Fruit fly (Drosophila melanogaster): ENCODE data around the gene Trs20.

DNA sequence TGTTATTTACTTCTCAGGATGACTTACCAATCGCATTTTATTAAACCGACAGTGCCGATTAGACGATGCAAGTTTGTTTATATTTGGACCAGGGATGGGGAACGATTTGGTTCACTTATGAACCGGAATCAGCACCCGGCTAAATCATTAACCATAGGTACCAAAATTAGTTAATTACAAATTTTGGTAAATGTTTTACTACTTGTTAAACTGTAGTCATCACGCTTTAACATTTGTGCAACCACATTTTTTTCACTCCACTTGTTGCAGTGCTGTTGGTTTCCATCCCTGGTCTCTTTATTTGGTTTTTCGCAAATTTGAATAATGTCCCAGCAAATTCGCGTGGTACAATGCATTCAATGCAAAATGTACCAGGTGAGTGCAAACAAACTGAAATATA is 25.9 kb downstream of the Trs20 start, which contains the start of the genes IntS9 and CG43295:
- TF ChIP-seq D1 (tag; optimal IDR thresholded peaks at IDR 0.05) (no peak), Ets98B (GFP tag; IDR thresholded peaks at IDR 0.05) (peak; percentile 84), CG14655 (GFP tag; optimal IDR thresholded peaks at IDR 0.05) (no peak), CG32121 (GFP tag; IDR thresholded peaks at IDR 0.05) (peak; percentile 74), CG34367 (tag; optimal IDR thresholded peaks at IDR 0.05) (peak; percentile 73), CG10348 (GFP tag; IDR thresholded peaks at IDR 0.05) (no peak), CG17806 (tag; optimal IDR thresholded peaks at IDR 0.05) (peak; percentile 83), CG4496 (GFP tag; IDR thresholded peaks at IDR 0.05) (peak; percentile 88), CG8301 (tag; optimal IDR thresholded peaks at IDR 0.05) (no peak)

Measured in whole organism, pupa.